Worm (Caenorhabditis elegans): ENCODE measurements around the gene irg-3.
"Not testable (repeated sequence)": the region's sequence is repeated elsewhere in the genome, so short reads cannot be mapped to it uniquely, and the experiment has no call there.

The irg-3 gene

DNA sequence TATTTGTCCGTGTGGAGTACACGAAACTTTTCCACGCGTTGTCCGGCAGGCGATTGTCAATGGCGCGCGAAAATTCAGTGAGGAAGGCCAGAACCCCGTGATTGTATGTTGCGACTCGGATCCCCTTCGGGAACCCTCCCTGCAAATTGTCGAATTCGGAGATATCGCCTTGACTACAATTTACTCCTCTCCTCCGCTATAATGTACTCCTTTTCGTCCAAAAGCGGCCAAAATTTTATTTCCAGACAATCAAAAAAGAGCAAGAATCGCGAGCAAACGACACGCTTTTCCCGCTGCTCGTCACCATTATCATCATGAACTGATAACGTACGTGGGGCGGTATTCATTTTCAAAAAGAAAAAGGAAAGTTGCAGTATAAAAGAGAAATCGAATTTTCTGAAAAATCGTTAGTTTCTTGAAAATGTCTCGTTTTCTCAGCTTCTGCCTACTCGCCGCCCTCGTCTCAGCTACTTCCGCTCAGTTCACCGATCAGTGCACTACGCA is at the start of gene irg-3:
Gene irg-3 (plus strand): TSS at position 419 of the 504 bp plus-strand sequence.
- TF ChIP-seq him-1 (tag; optimal IDR thresholded peaks at IDR 0.05) (no peak), W03F9.2 (tag; optimal IDR thresholded peaks at IDR 0.05) (no peak), dao-5 (tag; optimal IDR thresholded peaks at IDR 0.05) (no peak)

DNA sequence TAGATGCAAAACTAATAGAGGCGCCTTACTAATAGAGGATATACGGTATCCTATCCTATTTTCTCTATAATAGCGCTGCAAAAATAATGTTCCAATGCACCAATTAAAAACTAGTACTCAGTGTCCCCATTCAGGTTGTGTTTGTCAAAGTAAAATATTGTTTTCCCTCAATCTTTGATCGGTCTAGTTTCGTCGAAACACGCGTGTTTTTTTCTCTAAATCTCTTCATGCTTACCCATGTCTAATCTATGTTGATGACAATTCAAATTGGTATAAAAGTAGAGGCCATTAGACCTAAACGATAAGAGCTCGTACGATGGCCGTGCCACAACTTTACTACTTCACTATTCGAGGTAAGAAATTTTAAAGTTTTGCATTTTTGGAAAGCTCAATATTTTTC is 31.0 kb upstream of the irg-3 start, which contains the start of gene gst-10:
Gene gst-10 (plus strand): TSS at position 301 of the 400 bp plus-strand sequence.
- TF ChIP-seq him-1, dao-5, W03F9.2 (tag; optimal IDR thresholded peaks at IDR 0.05): not testable (repeated sequence)

DNA sequence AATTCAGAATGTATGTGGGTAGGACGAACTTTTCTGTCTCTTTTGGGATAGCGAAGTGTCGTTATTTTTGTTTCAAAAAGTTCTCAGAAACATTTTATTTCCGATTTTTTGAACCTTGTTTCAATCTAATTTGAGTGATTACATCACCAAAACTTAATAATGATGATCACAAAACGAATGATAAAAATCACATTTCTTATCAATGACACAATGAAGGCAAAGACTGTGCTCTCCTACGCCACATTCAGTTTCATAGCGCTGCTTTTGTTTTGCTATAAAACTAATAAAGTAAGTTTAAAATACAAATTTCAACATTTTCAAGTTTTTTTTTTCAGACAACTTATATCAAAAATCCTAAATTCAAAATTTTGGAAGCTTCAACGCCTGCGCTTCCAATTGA is 26.9 kb upstream of the irg-3 start, which contains the start of gene Y45G12C.1:
Gene Y45G12C.1 (plus strand): TSS at position 159 of the 400 bp plus-strand sequence.
- TF ChIP-seq dao-5 (tag; optimal IDR thresholded peaks at IDR 0.05), result no peak
- no peak for TF ChIP-seq W03F9.2 (tag; optimal IDR thresholded peaks at IDR 0.05)
- no peak for TF ChIP-seq him-1 (tag; optimal IDR thresholded peaks at IDR 0.05)

DNA sequence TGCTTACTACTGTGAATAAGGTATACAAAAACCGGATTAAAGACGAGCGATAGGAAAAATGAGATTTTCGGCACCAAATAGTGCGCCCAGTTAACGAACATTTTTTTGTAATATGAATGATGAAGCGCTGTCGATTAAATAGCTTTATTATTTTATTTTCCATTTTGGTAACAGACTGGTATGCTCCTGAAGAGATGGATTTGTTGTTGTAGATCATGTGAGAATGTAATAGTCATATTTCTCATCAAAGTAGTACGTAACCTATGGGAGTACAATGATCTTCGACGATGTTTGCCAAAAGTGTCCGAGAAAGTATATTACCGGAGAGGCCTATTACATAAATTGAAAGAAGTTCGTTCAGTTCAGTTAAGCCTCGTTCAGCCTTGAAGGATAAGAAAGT is 21.7 kb upstream of the irg-3 start, which contains the start of gene srj-19:
Gene srj-19 (minus strand): TSS at position 101 of the 400 bp plus-strand sequence.
- TF ChIP-seq him-1 (tag; optimal IDR thresholded peaks at IDR 0.05), result no peak
- TF ChIP-seq W03F9.2 (tag; optimal IDR thresholded peaks at IDR 0.05), result no peak
- TF ChIP-seq dao-5 (tag; optimal IDR thresholded peaks at IDR 0.05), result no peak

DNA sequence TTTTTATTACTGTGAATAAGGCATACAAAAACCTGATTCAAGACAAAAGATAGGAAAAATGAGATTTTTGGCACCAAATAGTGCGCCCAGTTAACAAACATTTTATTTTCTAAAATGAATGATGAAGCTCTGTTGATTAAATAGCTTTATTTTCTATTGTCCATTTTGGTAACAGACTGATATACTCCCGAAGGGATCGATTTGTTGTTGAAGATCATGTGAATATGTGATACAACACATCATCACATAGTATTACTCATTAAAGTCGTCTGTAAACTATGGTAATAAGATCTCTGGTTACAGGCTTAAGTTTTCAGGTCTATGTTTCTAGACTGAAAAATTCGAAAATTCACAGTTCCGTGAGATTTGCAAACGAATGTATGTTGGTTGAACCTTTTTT is 19.3 kb upstream of the irg-3 start, which contains the start of gene srj-20:
Gene srj-20 (minus strand): TSS at position 101 of the 400 bp plus-strand sequence.
- no peak for TF ChIP-seq dao-5 (tag; optimal IDR thresholded peaks at IDR 0.05)
- no peak for TF ChIP-seq him-1 (tag; optimal IDR thresholded peaks at IDR 0.05)
- TF ChIP-seq W03F9.2 (tag; optimal IDR thresholded peaks at IDR 0.05), result no peak

DNA sequence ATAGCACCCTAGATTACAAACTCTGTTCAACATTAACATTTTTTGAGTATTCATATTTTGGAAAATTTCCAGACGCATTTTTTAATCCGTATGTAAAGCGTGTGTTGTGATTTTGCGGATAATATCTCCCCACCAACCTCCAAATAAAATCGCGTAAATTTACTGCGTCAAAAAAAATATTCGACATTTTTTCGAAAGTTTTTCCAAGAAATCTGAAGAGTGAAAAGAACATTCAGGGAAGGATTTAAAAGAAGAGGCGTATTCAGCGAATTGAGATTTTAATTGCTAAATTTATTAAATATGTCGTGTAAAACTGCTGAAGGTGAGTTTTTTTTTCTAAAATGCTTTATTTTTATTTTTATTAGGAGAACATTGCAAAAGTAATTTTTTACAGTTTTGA is 18.5 kb upstream of the irg-3 start, which contains the start of gene nhr-290:
Gene nhr-290 (plus strand): TSS at position 301 of the 400 bp plus-strand sequence.
- no peak for TF ChIP-seq dao-5 (tag; optimal IDR thresholded peaks at IDR 0.05)
- TF ChIP-seq him-1 (tag; optimal IDR thresholded peaks at IDR 0.05), result no peak
- no peak for TF ChIP-seq W03F9.2 (tag; optimal IDR thresholded peaks at IDR 0.05)

DNA sequence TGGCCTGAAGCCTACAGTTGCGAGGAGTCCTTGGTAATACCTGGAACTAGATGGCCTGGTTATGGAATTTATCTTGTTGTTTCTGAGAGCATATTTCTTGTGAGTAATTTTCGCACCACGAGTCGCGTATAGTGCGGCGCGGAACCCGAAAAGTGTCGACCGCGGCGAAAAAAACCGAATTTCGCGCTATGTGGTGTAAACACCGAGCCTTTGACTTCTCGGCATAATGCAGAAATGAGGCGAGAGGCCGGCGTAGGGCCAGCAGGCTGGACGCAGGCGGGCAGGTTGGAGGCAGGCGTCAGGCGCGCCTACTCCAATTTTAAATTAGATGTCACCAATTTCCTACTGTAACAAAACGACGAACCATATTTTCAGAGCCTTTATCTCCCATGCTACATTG is 16.7 kb upstream of the irg-3 start:
- TF ChIP-seq him-1 (tag; optimal IDR thresholded peaks at IDR 0.05), result no peak
- no peak for TF ChIP-seq W03F9.2 (tag; optimal IDR thresholded peaks at IDR 0.05)
- no peak for TF ChIP-seq dao-5 (tag; optimal IDR thresholded peaks at IDR 0.05)

DNA sequence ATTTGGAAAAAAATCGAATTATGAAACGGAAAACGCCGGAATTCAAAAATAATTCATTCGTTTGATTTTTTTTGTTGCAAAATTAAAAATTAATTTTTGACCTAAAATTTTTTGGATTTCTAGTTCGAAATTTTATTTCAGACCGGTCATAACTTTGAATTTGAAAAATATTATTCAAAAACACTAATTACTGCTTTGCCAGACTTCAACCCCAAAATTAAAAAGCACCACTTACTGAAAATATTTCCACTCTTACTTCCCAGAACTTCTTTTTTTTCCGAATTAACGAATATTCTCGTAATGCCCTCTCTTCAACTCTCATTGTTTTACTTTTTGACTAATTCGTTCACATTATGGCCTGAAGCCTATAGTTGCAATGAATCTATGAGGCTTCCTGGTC is 14.8 kb upstream of the irg-3 start, which contains the start of gene srt-4:
Gene srt-4 (plus strand): TSS at position 301 of the 400 bp plus-strand sequence.
- TF ChIP-seq him-1 (tag; optimal IDR thresholded peaks at IDR 0.05) (no peak), W03F9.2 (tag; optimal IDR thresholded peaks at IDR 0.05) (no peak), dao-5 (tag; optimal IDR thresholded peaks at IDR 0.05) (no peak)

DNA sequence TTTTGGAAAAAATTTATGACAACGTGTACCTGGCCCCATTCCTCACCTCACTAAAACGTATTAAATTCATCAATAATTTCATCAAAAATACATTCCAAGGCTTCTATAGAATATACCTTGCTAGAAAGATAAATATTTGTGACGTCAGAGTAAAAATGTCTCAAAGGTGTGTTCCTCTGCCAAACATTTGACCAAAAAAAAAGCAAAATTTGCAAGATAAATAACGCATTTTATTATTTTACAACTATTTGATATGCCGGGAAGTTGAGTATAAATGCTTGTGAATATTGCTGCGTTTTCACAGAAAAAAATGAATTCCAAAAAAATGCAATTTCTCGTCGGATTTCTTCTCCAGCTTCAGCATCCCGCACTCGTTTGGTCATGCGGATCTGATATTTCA is 11.8 kb upstream of the irg-3 start, which contains the start of gene C29G2.3:
Gene C29G2.3 (plus strand): TSS at position 301 of the 400 bp plus-strand sequence.
- TF ChIP-seq dao-5 (tag; optimal IDR thresholded peaks at IDR 0.05), result no peak
- no peak for TF ChIP-seq W03F9.2 (tag; optimal IDR thresholded peaks at IDR 0.05)
- TF ChIP-seq him-1 (tag; optimal IDR thresholded peaks at IDR 0.05), result no peak

DNA sequence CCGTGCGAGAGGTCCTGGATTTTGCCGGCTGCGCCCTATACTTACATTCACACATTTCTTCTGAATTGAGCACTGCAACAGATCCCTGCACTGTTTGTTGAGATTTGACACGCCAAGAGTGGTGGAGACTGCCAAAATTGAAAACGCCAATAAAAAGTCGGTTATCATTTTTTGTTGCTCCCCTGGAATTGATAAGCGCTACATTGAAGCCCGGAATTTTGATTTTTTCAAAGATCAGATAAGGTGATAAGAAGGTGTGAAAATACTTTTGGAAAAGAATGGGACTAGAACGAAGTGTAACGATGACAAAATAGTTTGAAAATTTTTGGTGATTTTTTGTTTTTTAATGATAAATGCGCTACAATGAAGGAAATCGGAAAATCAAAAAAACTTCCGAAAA is 6.7 kb upstream of the irg-3 start, which contains the start of gene C29G2.6:
Gene C29G2.6 (minus strand): TSS at position 182 of the 400 bp plus-strand sequence.
- TF ChIP-seq W03F9.2 (tag; optimal IDR thresholded peaks at IDR 0.05) (no peak), him-1 (tag; optimal IDR thresholded peaks at IDR 0.05) (no peak), dao-5 (tag; optimal IDR thresholded peaks at IDR 0.05) (no peak)

DNA sequence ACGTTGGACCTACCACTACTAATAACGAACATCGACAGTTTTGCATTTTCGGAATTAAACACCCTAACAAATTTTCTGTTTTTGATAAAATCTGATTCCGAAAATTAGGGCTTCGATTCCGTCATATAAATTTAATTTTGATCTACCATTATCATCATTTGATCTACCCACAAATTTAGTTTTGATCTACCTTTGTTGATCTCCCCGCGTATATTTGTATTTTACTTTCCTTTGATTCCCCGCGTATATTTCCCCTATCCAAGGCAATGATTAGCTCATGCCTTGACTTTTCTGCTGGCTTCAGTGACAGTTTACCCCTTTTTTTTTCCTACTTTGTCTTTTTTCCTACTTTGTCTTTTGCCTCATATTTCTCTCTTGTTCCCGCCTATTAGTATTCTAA is 2.6 kb upstream of the irg-3 start:
- TF ChIP-seq him-1 (tag; optimal IDR thresholded peaks at IDR 0.05) (no peak), W03F9.2 (tag; optimal IDR thresholded peaks at IDR 0.05) (no peak), dao-5 (tag; optimal IDR thresholded peaks at IDR 0.05) (no peak)

DNA sequence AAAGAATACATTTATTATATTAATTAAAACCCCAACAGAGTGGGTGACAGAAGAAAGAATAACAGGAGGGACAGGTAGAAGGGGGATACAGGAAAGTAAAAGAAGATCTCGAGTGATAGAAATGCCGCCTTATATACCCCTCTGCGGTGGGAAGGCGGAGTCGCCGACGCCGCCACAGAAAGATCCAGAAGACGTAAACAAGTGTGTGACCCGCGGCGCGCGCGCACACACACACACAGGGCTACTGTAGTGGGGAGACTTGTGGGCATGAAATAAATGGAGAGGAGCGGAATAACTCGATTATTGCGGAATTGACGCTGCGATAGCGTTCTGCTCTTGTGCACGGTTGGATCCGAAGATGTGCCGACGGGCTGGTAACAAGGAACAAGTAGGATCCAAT is 3.3 kb downstream of the irg-3 start:
- TF ChIP-seq him-1 (tag; optimal IDR thresholded peaks at IDR 0.05), result no peak
- no peak for TF ChIP-seq dao-5 (tag; optimal IDR thresholded peaks at IDR 0.05)
- TF ChIP-seq W03F9.2 (tag; optimal IDR thresholded peaks at IDR 0.05), result no peak

DNA sequence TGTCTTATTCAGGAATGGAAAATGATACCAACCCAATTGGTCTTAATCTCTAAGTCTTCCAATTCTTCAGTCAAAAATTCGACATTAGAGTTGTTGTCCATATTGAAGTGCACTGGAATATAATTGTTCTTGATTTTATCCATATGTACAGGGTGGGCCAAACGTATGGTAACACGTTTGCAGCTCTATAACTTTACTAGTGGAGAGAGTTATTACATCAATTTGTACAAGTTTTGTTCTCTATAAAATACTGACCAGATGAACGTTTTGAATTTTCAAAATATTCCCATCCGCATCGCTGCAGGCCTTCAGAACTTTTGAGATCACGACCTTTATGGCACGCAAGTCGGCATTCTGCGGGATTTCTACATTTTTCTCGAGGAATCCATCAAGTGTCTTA is 6.4 kb downstream of the irg-3 start, which contains the start of gene F53E10.5:
Gene F53E10.5 (minus strand): TSS at position 101 of the 400 bp plus-strand sequence.
- TF ChIP-seq W03F9.2, dao-5, him-1 (tag; optimal IDR thresholded peaks at IDR 0.05): not testable (repeated sequence)

DNA sequence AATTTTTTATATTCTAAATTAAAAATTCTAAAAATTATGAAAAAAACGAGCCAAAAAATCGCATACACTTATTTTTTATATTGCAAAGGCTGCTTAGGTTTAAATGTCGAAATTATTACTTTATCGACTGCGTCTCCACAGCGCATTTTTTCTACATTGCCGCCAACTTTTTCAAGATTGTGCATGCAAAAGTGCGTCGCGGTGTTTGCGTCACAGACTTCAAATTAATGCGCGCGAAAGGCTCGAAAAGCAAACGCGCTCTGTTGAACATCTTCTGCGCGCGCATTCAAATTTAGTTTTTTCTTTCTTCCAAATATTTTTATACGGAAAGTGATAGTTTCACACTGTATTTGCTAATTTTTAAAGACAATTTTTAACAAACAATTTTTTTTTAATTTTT is 8.2 kb downstream of the irg-3 start:
- TF ChIP-seq him-1 (tag; optimal IDR thresholded peaks at IDR 0.05) (peak; percentile 39), dao-5 (tag; optimal IDR thresholded peaks at IDR 0.05) (no peak), W03F9.2 (tag; optimal IDR thresholded peaks at IDR 0.05) (peak; percentile 64)
